Worm (Caenorhabditis elegans) whole organism, L4 larva: ENCODE data around the gene srbc-68.
"Not testable (repeated sequence)": the region's sequence is repeated elsewhere in the genome, so short reads cannot be mapped to it uniquely, and the experiment has no call there.

Experiments used
- aly-2 ChIP-seq: sonication (generic microtip); optimal IDR thresholded peaks from 2 replicates; lab custom pipeline; 2018; ENCODE audit warnings: missing biosample characterization, missing genetic modification characterization
- ceh-28 ChIP-seq: fragments of 150-350 bp; optimal IDR thresholded peaks from 2 replicates; lab custom pipeline; 2014; ENCODE audit warnings: missing biosample characterization, missing genetic modification reagents, missing genetic modification characterization
- ceh-82 ChIP-seq: sonication (generic microtip); optimal IDR thresholded peaks from 2 replicates; lab custom pipeline; 2017; ENCODE audit warnings: missing biosample characterization, missing genetic modification characterization
- fkh-10 ChIP-seq: fragments of 150-350 bp; optimal IDR thresholded peaks from 2 replicates; lab custom pipeline; 2014; ENCODE audit warnings: missing biosample characterization, missing genetic modification reagents, missing genetic modification characterization
- mep-1 ChIP-seq: fragments of 150-350 bp; sonication (generic microtip); optimal IDR thresholded peaks from 3 replicates; lab custom pipeline; 2014; ENCODE audit warnings: missing biosample characterization, missing genetic modification characterization
- mxl-3 ChIP-seq: fragments of 200-800 bp; sonication (Bioruptor generic); optimal IDR thresholded peaks from 2 replicates; lab custom pipeline; 2018; ENCODE audit warnings: mild to moderate bottlenecking, missing genetic modification characterization, missing compliant biosample characterization
- nhr-11 ChIP-seq: fragments of 150-350 bp; optimal IDR thresholded peaks from 2 replicates; lab custom pipeline; 2014; ENCODE audit warnings: missing biosample characterization, missing genetic modification characterization
- skn-1 ChIP-seq: fragments of 150-350 bp; optimal IDR thresholded peaks from 2 replicates; lab custom pipeline; 2014; ENCODE audit warnings: missing biosample characterization, missing genetic modification characterization
- snpc-4 ChIP-seq: fragments of 150-350 bp; optimal IDR thresholded peaks from 2 replicates; lab custom pipeline; 2014; ENCODE audit warnings: missing biosample characterization, missing genetic modification characterization
- spr-1 ChIP-seq: sonication (generic microtip); optimal IDR thresholded peaks from 2 replicates; lab custom pipeline; 2016; ENCODE audit warnings: mild to moderate bottlenecking, missing genetic modification characterization, missing compliant biosample characterization
- zag-1 ChIP-seq: fragments of 150-350 bp; optimal IDR thresholded peaks from 2 replicates; lab custom pipeline; 2014; ENCODE audit warnings: missing biosample characterization, missing genetic modification characterization
- zip-2 ChIP-seq: fragments of 150-350 bp; optimal IDR thresholded peaks from 2 replicates; lab custom pipeline; 2014; ENCODE audit warnings: missing biosample characterization, missing genetic modification characterization

- not testable (repeated sequence) for TF ChIP-seq zip-2 (tag; lab: Kevin White, UChicago); nhr-11; spr-1; ceh-28 (tag; lab: Kevin White, UChicago); skn-1; mep-1 (tag; lab: Kevin White, UChicago); snpc-4 (tag; lab: Kevin White, UChicago); fkh-10 (GFP tag; lab: Kevin White, UChicago); zag-1; aly-2 (tag; lab: Kevin White, UChicago); ceh-82 (tag; lab: Kevin White, UChicago); mxl-3 (GFP tag; lab: Kevin White, UChicago)
Measured at ce11 chrV:3558744-3559143, 12.3 kb upstream of the srbc-68 start, which contains the start of gene T24A6.1.
